Fruit fly (Drosophila melanogaster) whole organism, pupa: ENCODE results near the gene Pdfr.

ENCODE experiments used
- CG32121 ChIP-seq: fragments of 200-800 bp; sonication (Bioruptor generic); IDR thresholded peaks from 2 replicates; pipeline ENCODE4 v1.3.6; 2022; ENCODE audit warnings: missing biosample characterization, missing genetic modification characterization
- CG4496 ChIP-seq: fragments of 200-800 bp; sonication (Bioruptor generic); IDR thresholded peaks from 3 replicates; pipeline ENCODE4 v1.3.6; 2022; ENCODE audit warnings: missing biosample characterization, missing genetic modification characterization

dm6 chrX:2593094-2593752 is 41.2 kb downstream of the Pdfr start:
- TF ChIP-seq CG32121 (GFP tag; lab: Robert Waterston, UW) (no peak), CG4496 (GFP tag; lab: Robert Waterston, UW) (no peak)
